Fruit fly (Drosophila melanogaster): ENCODE measurements around the gene pigeon.

Gene pigeon

dm6 chr2L:19138361-19139041 lies 47.3 kb upstream of the pigeon start (continued):
- no peak for TF ChIP-seq schlank (tag; optimal IDR thresholded peaks at IDR 0.05)
- TF ChIP-seq chm (GFP tag; IDR thresholded peaks at IDR 0.05): no peak
- TF ChIP-seq ftz-f1 (GFP tag; optimal IDR thresholded peaks at IDR 0.05): no peak
- no peak for TF ChIP-seq CG1832 (GFP tag; optimal IDR thresholded peaks at IDR 0.05)
- TF ChIP-seq fru (optimal IDR thresholded peaks at IDR 0.05): no peak
- TF ChIP-seq sens (GFP tag): no peak
- TF ChIP-seq CG7271 (tag; optimal IDR thresholded peaks at IDR 0.05): no peak
- no peak for TF ChIP-seq H2.0 (GFP tag; IDR thresholded peaks at IDR 0.05)
- no peak for TF ChIP-seq en (GFP tag; optimal IDR thresholded peaks at IDR 0.05)
- no peak for TF ChIP-seq CG9437 (GFP tag; optimal IDR thresholded peaks at IDR 0.05)
- TF ChIP-seq Ets97D (GFP tag; optimal IDR thresholded peaks at IDR 0.05): no peak
- TF ChIP-seq CG18619 (GFP tag; optimal IDR thresholded peaks at IDR 0.05): no peak
- no peak for TF ChIP-seq CG18476 (GFP tag; optimal IDR thresholded peaks at IDR 0.05)
- no peak for TF ChIP-seq tna (GFP tag; IDR thresholded peaks at IDR 0.05; ENCODE audit: partially characterized antibody)
- TF ChIP-seq Myb (GFP tag; optimal IDR thresholded peaks at IDR 0.05): no peak
- no peak for TF ChIP-seq wdn (GFP tag; IDR thresholded peaks at IDR 0.05)
- TF ChIP-seq ap (GFP tag; IDR thresholded peaks at IDR 0.05): no peak
- TF ChIP-seq pb (GFP tag; optimal IDR thresholded peaks at IDR 0.05): no peak
- TF ChIP-seq CG6254 (GFP tag; optimal IDR thresholded peaks at IDR 0.05): peak; percentile 32
- TF ChIP-seq sisA (GFP tag; IDR thresholded peaks at IDR 0.05): no peak
- TF ChIP-seq CG11723 (GFP tag; optimal IDR thresholded peaks at IDR 0.05): no peak
- TF ChIP-seq CG10147 (GFP tag; optimal IDR thresholded peaks at IDR 0.05): no peak
- TF ChIP-seq Scr (GFP tag; IDR thresholded peaks at IDR 0.05; ENCODE audit: partially characterized antibody): no peak
- peak; percentile 19 for TF ChIP-seq CG15269 (tag; optimal IDR thresholded peaks at IDR 0.05)
- peak; percentile 44 for TF ChIP-seq phol (tag; optimal IDR thresholded peaks at IDR 0.05)
- TF ChIP-seq CG10654 (GFP tag; optimal IDR thresholded peaks at IDR 0.05): no peak
- no peak for TF ChIP-seq ems (GFP tag; optimal IDR thresholded peaks at IDR 0.05)
- TF ChIP-seq ewg (GFP tag; optimal IDR thresholded peaks at IDR 0.05): no peak
- peak; percentile 40 for TF ChIP-seq CG10209 (GFP tag; optimal IDR thresholded peaks at IDR 0.05)
- TF ChIP-seq hkb (optimal IDR thresholded peaks at IDR 0.05): no peak
- no peak for TF ChIP-seq hkb (GFP tag; IDR thresholded peaks at IDR 0.05)
- TF ChIP-seq tx (GFP tag; optimal IDR thresholded peaks at IDR 0.05): no peak
- TF ChIP-seq CG31224 (GFP tag; IDR thresholded peaks at IDR 0.05): no peak
- TF ChIP-seq CG15073 (GFP tag; optimal IDR thresholded peaks at IDR 0.05): no peak
- peak; percentile 79 for TF ChIP-seq cg (GFP tag; optimal IDR thresholded peaks at IDR 0.05)
- TF ChIP-seq Dref (GFP tag; IDR thresholded peaks at IDR 0.05): no peak
- TF ChIP-seq sr (GFP tag; IDR thresholded peaks at IDR 0.05): no peak
- TF ChIP-seq hbn (GFP tag; IDR thresholded peaks at IDR 0.05; ENCODE audit: partially characterized antibody): no peak
- TF ChIP-seq Adf1 (GFP tag; IDR thresholded peaks at IDR 0.05): no peak
- TF ChIP-seq org-1 (GFP tag; optimal IDR thresholded peaks at IDR 0.05): peak; percentile 21
- no peak for TF ChIP-seq Rx (GFP tag; IDR thresholded peaks at IDR 0.05)
- TF ChIP-seq CG43689 (GFP tag; IDR thresholded peaks at IDR 0.05): 0 out of 2 replicates have a peak, but pooled peaks have one; percentile 14
- TF ChIP-seq CG13287 (GFP tag; IDR thresholded peaks at IDR 0.05; ENCODE audit: partially characterized antibody): no peak
- no peak for TF ChIP-seq dan (GFP tag; IDR thresholded peaks at IDR 0.05)
- no peak for TF ChIP-seq CG2875 (GFP tag; optimal IDR thresholded peaks at IDR 0.05)
- no peak for TF ChIP-seq hb (GFP tag; IDR thresholded peaks at IDR 0.05; ENCODE audit: partially characterized antibody)
- TF ChIP-seq sob (GFP tag; IDR thresholded peaks at IDR 0.05): peak; percentile 23; the same call in 1 of the 2 replicates
- no peak for TF ChIP-seq danr (GFP tag; IDR thresholded peaks at IDR 0.05)
- TF ChIP-seq TFAM (GFP tag; optimal IDR thresholded peaks at IDR 0.05): no peak
- peak; percentile 60; the same call in 1 of the 3 replicates for TF ChIP-seq Dbx (GFP tag; IDR thresholded peaks at IDR 0.05)
- no peak for TF ChIP-seq pita (GFP tag; optimal IDR thresholded peaks at IDR 0.05)
- TF ChIP-seq crc (GFP tag; optimal IDR thresholded peaks at IDR 0.05): no peak
